Fruit fly (Drosophila melanogaster) whole organism, embryonic: ENCODE measurements around the gene Ufsp2.
A peak's percentile ranks its signal among the peaks of the same experiment; 100 is the strongest.

Source experiments
- Awh ChIP-seq: fragments of 200-800 bp; sonication (Bioruptor generic); IDR thresholded peaks from 2 replicates; pipeline ENCODE4, ENCODE4 v1.3.6; 2022; ENCODE audit warnings: missing biosample characterization, missing genetic modification characterization
- CG11696 ChIP-seq: fragments of 200-800 bp; sonication (Bioruptor generic); IDR thresholded peaks from 2 replicates; pipeline ENCODE4 v1.3.6; 2022; ENCODE audit warnings: missing biosample characterization, missing genetic modification characterization
- CG12071 ChIP-seq: fragments of 200-800 bp; sonication (Bioruptor generic); optimal IDR thresholded peaks from 3 replicates; lab custom pipeline; 2018; ENCODE audit warnings: missing biosample characterization, mild to moderate bottlenecking, missing genetic modification characterization
- CG13624 ChIP-seq: fragments of 200-800 bp; sonication (Bioruptor generic); optimal IDR thresholded peaks from 2 replicates; lab custom pipeline; 2016; ENCODE audit warnings: missing biosample characterization, missing genetic modification characterization
- CG17186 ChIP-seq: fragments of 200-800 bp; sonication (Bioruptor generic); optimal IDR thresholded peaks from 3 replicates; lab custom pipeline; 2017; ENCODE audit warnings: missing biosample characterization, missing genetic modification reagents, missing genetic modification characterization
- CG17328 ChIP-seq: fragments of 200-800 bp; sonication (Bioruptor generic); IDR thresholded peaks from 2 replicates; pipeline ENCODE4 v1.3.6; 2022; ENCODE audit warnings: missing biosample characterization, missing genetic modification characterization
- CG1792 ChIP-seq: fragments of 200-800 bp; sonication (Bioruptor generic); optimal IDR thresholded peaks from 2 replicates; lab custom pipeline; 2016; ENCODE audit warnings: missing biosample characterization, missing genetic modification characterization
- CG30403 ChIP-seq: fragments of 200-800 bp; sonication (Bioruptor generic); optimal IDR thresholded peaks from 3 replicates; lab custom pipeline; 2016; ENCODE audit warnings: missing biosample characterization, missing genetic modification characterization
- CG4328 ChIP-seq: fragments of 200-800 bp; sonication (Bioruptor generic); optimal IDR thresholded peaks from 3 replicates; lab custom pipeline; 2017; ENCODE audit warnings: missing biosample characterization, missing genetic modification reagents, missing genetic modification characterization
- CG4707 ChIP-seq: fragments of 200-800 bp; sonication (Bioruptor generic); optimal IDR thresholded peaks from 2 replicates; lab custom pipeline; 2018; ENCODE audit warnings: missing biosample characterization, mild to moderate bottlenecking, missing genetic modification characterization, moderate library complexity
- CG5245 ChIP-seq: fragments of 200-800 bp; sonication (Bioruptor generic); optimal IDR thresholded peaks from 3 replicates; lab custom pipeline; 2016; ENCODE audit warnings: missing biosample characterization, missing genetic modification characterization
- CG6254 ChIP-seq: fragments of 200-800 bp; sonication (Bioruptor generic); optimal IDR thresholded peaks from 3 replicates; lab custom pipeline; 2017; ENCODE audit warnings: mild to moderate bottlenecking, missing biosample characterization, missing genetic modification reagents, missing genetic modification characterization
- CG6689 ChIP-seq: fragments of 200-800 bp; sonication (Bioruptor generic); IDR thresholded peaks from 2 replicates; pipeline ENCODE4 v1.3.6; 2022; ENCODE audit warnings: missing biosample characterization, missing genetic modification characterization
- CG8478 ChIP-seq: fragments of >200 bp; optimal IDR thresholded peaks from 2 replicates; lab custom pipeline; 2018
- CG9727 ChIP-seq: fragments of 200-800 bp; sonication (Bioruptor generic); optimal IDR thresholded peaks from 3 replicates; lab custom pipeline; 2017; ENCODE audit warnings: missing biosample characterization, mild to moderate bottlenecking, missing genetic modification characterization
- CG9797 ChIP-seq: fragments of 200-800 bp; sonication (Bioruptor generic); optimal IDR thresholded peaks from 3 replicates; lab custom pipeline; 2018; ENCODE audit warnings: missing biosample characterization, mild to moderate bottlenecking, missing genetic modification characterization
- CG9817 ChIP-seq: fragments of 200-800 bp; sonication (Bioruptor generic); optimal IDR thresholded peaks from 2 replicates; lab custom pipeline; 2018; ENCODE audit warnings: missing biosample characterization, mild to moderate bottlenecking, missing genetic modification characterization, moderate library complexity
- Dp ChIP-seq: fragments of 200-800 bp; sonication (Bioruptor generic); optimal IDR thresholded peaks from 2 replicates; lab custom pipeline; 2018; ENCODE audit warnings: missing biosample characterization, mild to moderate bottlenecking, missing genetic modification characterization, moderate library complexity
- E2f1 ChIP-seq: fragments of 200-800 bp; sonication (Bioruptor generic); IDR thresholded peaks from 2 replicates; pipeline ENCODE4 v1.3.6; 2022; ENCODE audit warnings: missing biosample characterization, missing genetic modification characterization
- GATAe ChIP-seq: fragments of 200-800 bp; sonication (Bioruptor generic); conservative IDR thresholded peaks from 2 replicates; pipeline ENCODE4 v1.3.6; 2022; ENCODE audit warnings: missing biosample characterization, missing genetic modification characterization
- MBD-R2 ChIP-seq: fragments of 200-800 bp; sonication (Bioruptor generic); IDR thresholded peaks from 2 replicates; pipeline ENCODE4 v1.3.6; 2022; ENCODE audit warnings: missing biosample characterization, missing genetic modification characterization
- NK7.1 ChIP-seq: fragments of 200-800 bp; sonication (Bioruptor generic); optimal IDR thresholded peaks from 3 replicates; lab custom pipeline; 2016; ENCODE audit warnings: missing biosample characterization, missing genetic modification characterization
- Nf-YA ChIP-seq: fragments of 200-800 bp; sonication (Bioruptor generic); IDR thresholded peaks from 2 replicates; pipeline ENCODE4 v1.3.6; 2022; ENCODE audit warnings: missing biosample characterization, missing genetic modification characterization
- Nf-YB ChIP-seq: fragments of 200-800 bp; sonication (Bioruptor generic); optimal IDR thresholded peaks from 3 replicates; lab custom pipeline; 2019; ENCODE audit warnings: missing biosample characterization, mild to moderate bottlenecking, missing genetic modification characterization, moderate library complexity
- Nf-YC ChIP-seq: fragments of 200-800 bp; optimal IDR thresholded peaks from 3 replicates; lab custom pipeline; 2019; ENCODE audit warnings: missing biosample characterization, mild to moderate bottlenecking, missing genetic modification characterization, moderate library complexity
- Oaz ChIP-seq: fragments of 200-800 bp; sonication (Bioruptor generic); IDR thresholded peaks from 2 replicates; pipeline ENCODE4 v1.3.6; 2022; ENCODE audit warnings: missing biosample characterization, missing genetic modification characterization
- Scr ChIP-seq: fragments of 200-800 bp; sonication (Bioruptor generic); IDR thresholded peaks from 2 replicates; pipeline ENCODE4 v1.3.6; 2022; ENCODE audit warnings: missing biosample characterization, missing genetic modification characterization; ENCODE audit not compliant: partially characterized antibody
- Six4 ChIP-seq: fragments of 200-800 bp; sonication (Bioruptor generic); optimal IDR thresholded peaks from 2 replicates; lab custom pipeline; 2016; ENCODE audit warnings: missing biosample characterization, missing genetic modification characterization
- Ssrp ChIP-seq: fragments of 200-800 bp; sonication (Bioruptor generic); optimal IDR thresholded peaks from 2 replicates; lab custom pipeline; 2018; ENCODE audit warnings: missing biosample characterization, mild to moderate bottlenecking, missing genetic modification characterization, moderate library complexity
- Xrp1 ChIP-seq: fragments of 200-800 bp; sonication (Bioruptor generic); IDR thresholded peaks from 2 replicates; pipeline ENCODE4 v1.3.6; 2022; ENCODE audit warnings: missing biosample characterization, missing genetic modification characterization
- aop ChIP-seq: fragments of 200-800 bp; sonication (Bioruptor generic); IDR thresholded peaks from 2 replicates; pipeline ENCODE4 v1.3.6; 2022; ENCODE audit warnings: missing biosample characterization, missing genetic modification characterization
- bigmax ChIP-seq: fragments of 200-800 bp; sonication (Bioruptor generic); optimal IDR thresholded peaks from 2 replicates; lab custom pipeline; 2018; ENCODE audit warnings: missing biosample characterization, mild to moderate bottlenecking, missing genetic modification characterization
- cas ChIP-seq: fragments of 200-800 bp; sonication (Bioruptor generic); IDR thresholded peaks from 2 replicates; pipeline ENCODE4 v1.3.6; 2022; ENCODE audit warnings: missing biosample characterization, missing genetic modification characterization
- cg ChIP-seq: fragments of 200-800 bp; sonication (Bioruptor generic); optimal IDR thresholded peaks from 3 replicates; lab custom pipeline; 2019; ENCODE audit warnings: missing biosample characterization, mild to moderate bottlenecking, missing genetic modification characterization, moderate library complexity
- chn ChIP-seq: fragments of 200-800 bp; sonication (Bioruptor generic); optimal IDR thresholded peaks from 2 replicates; lab custom pipeline; 2016; ENCODE audit warnings: missing biosample characterization, missing genetic modification characterization
- disco-r ChIP-seq: fragments of 200-800 bp; sonication (Bioruptor generic); optimal IDR thresholded peaks from 2 replicates; lab custom pipeline; 2016; ENCODE audit warnings: missing biosample characterization, missing genetic modification characterization
- ems ChIP-seq: fragments of 200-800 bp; sonication (Bioruptor generic); optimal IDR thresholded peaks from 3 replicates; lab custom pipeline; 2016; ENCODE audit warnings: missing biosample characterization, missing genetic modification characterization
- fd102C ChIP-seq: fragments of 200-800 bp; sonication (Bioruptor generic); optimal IDR thresholded peaks from 2 replicates; lab custom pipeline; 2018; ENCODE audit warnings: missing biosample characterization, mild to moderate bottlenecking, missing genetic modification characterization, moderate library complexity
- fd64A ChIP-seq: fragments of 200-800 bp; sonication (Bioruptor generic); optimal IDR thresholded peaks from 3 replicates; lab custom pipeline; 2018; ENCODE audit warnings: missing biosample characterization, mild to moderate bottlenecking, missing genetic modification characterization
- grau ChIP-seq: fragments of 200-800 bp; optimal IDR thresholded peaks from 3 replicates; lab custom pipeline; 2019; ENCODE audit warnings: missing biosample characterization, mild to moderate bottlenecking, missing genetic modification characterization, moderate library complexity
- oc ChIP-seq: fragments of 200-800 bp; sonication (Bioruptor generic); optimal IDR thresholded peaks from 2 replicates; lab custom pipeline; 2018; ENCODE audit warnings: missing biosample characterization, mild to moderate bottlenecking, missing genetic modification characterization, moderate library complexity
- pfk ChIP-seq: fragments of 200-800 bp; sonication (Bioruptor generic); optimal IDR thresholded peaks from 2 replicates; lab custom pipeline; 2018; ENCODE audit warnings: missing biosample characterization, mild to moderate bottlenecking, missing genetic modification characterization, moderate library complexity
- pnt ChIP-seq: fragments of 200-800 bp; sonication (Bioruptor generic); optimal IDR thresholded peaks from 3 replicates; lab custom pipeline; 2016; ENCODE audit warnings: missing biosample characterization, missing genetic modification characterization
- run ChIP-seq: fragments of 200-800 bp; sonication (Bioruptor generic); optimal IDR thresholded peaks from 3 replicates; lab custom pipeline; 2018; ENCODE audit warnings: missing biosample characterization, mild to moderate bottlenecking, missing genetic modification characterization
- sd ChIP-seq: fragments of 200-800 bp; sonication (Bioruptor generic); optimal IDR thresholded peaks from 3 replicates; lab custom pipeline; 2018; ENCODE audit warnings: missing biosample characterization, mild to moderate bottlenecking, missing genetic modification characterization, moderate library complexity
- slp2 ChIP-seq: fragments of 200-800 bp; sonication (Bioruptor generic); optimal IDR thresholded peaks from 2 replicates; lab custom pipeline; 2016; ENCODE audit warnings: missing biosample characterization, missing genetic modification characterization
- sqz ChIP-seq: fragments of 200-800 bp; sonication (Bioruptor generic); optimal IDR thresholded peaks from 3 replicates; lab custom pipeline; 2018; ENCODE audit warnings: missing biosample characterization, mild to moderate bottlenecking, missing genetic modification characterization
- tio ChIP-seq: fragments of 200-800 bp; sonication (Bioruptor generic); optimal IDR thresholded peaks from 2 replicates; lab custom pipeline; 2017; ENCODE audit warnings: missing biosample characterization, missing genetic modification characterization, inconsistent platforms
- tna ChIP-seq: fragments of 200-800 bp; sonication (Bioruptor generic); IDR thresholded peaks from 2 replicates; pipeline ENCODE4 v1.3.6; 2022; ENCODE audit warnings: missing biosample characterization, missing genetic modification characterization; ENCODE audit not compliant: partially characterized antibody
- tx ChIP-seq: fragments of 200-800 bp; sonication (Bioruptor generic); optimal IDR thresholded peaks from 2 replicates; lab custom pipeline; 2016; ENCODE audit warnings: missing biosample characterization, missing genetic modification characterization
- wor ChIP-seq: fragments of 200-800 bp; sonication (Bioruptor generic); IDR thresholded peaks from 2 replicates; pipeline ENCODE4 v1.3.6; 2022; ENCODE audit warnings: missing biosample characterization, missing genetic modification characterization

Gene Ufsp2

dm6 chr3L:15588514-15589138 lies 12.3 kb downstream of the Ufsp2 start, which contains the start of gene RhoGAP71E (continued):
- TF ChIP-seq CG6689 (GFP tag; lab: Robert Waterston, UW) (no peak), CG6254 (GFP tag; lab: Kevin White, UChicago) (no peak), tio (GFP tag; lab: Kevin White, UChicago) (no peak), Xrp1 (GFP tag; lab: Robert Waterston, UW) (peak; percentile 46; the same call in 1 of the 2 replicates), Dp (GFP tag; lab: Kevin White, UChicago) (peak; percentile 11), wor (GFP tag; lab: Robert Waterston, UW) (no peak), CG9817 (tag; lab: Kevin White, UChicago) (peak; percentile 32), CG17328 (GFP tag; lab: Robert Waterston, UW) (peak; percentile 46; the same call in 1 of the 2 replicates), cas (peak; percentile 51; the same call in 1 of the 2 replicates), GATAe (no peak), bigmax (GFP tag; lab: Kevin White, UChicago) (peak; percentile 24), Nf-YC (tag; lab: Kevin White, UChicago) (peak; percentile 57), Ssrp (tag; lab: Kevin White, UChicago) (no peak), CG1792 (GFP tag; lab: Kevin White, UChicago) (no peak), tna (GFP tag; lab: Robert Waterston, UW) (no peak), disco-r (GFP tag; lab: Kevin White, UChicago) (no peak), sqz (GFP tag; lab: Kevin White, UChicago) (no peak), run (peak; percentile 25), sd (tag; lab: Kevin White, UChicago) (no peak), NK7.1 (GFP tag; lab: Kevin White, UChicago) (no peak), ems (GFP tag; lab: Kevin White, UChicago) (no peak), fd64A (GFP tag; lab: Kevin White, UChicago) (peak; percentile 10), pnt (GFP tag; lab: Kevin White, UChicago) (no peak), CG11696 (GFP tag; lab: Robert Waterston, UW) (peak; percentile 36; the same call in 1 of the 2 replicates), CG13624 (peak; percentile 37), CG9797 (GFP tag; lab: Kevin White, UChicago) (peak; percentile 87), fd102C (GFP tag; lab: Kevin White, UChicago) (no peak), CG4707 (GFP tag; lab: Kevin White, UChicago) (peak; percentile 51), grau (tag; lab: Kevin White, UChicago) (peak; percentile 63), Awh (GFP tag; lab: Robert Waterston, UW) (peak; percentile 62), CG17186 (GFP tag; lab: Kevin White, UChicago) (no peak), CG30403 (GFP tag; lab: Kevin White, UChicago) (no peak), tx (GFP tag; lab: Kevin White, UChicago) (no peak), CG5245 (GFP tag; lab: Kevin White, UChicago) (no peak), chn (no peak), Nf-YB (peak; percentile 21), cg (no peak), E2f1 (GFP tag; lab: Robert Waterston, UW) (no peak), CG4328 (GFP tag; lab: Kevin White, UChicago) (no peak), Scr (peak; percentile 40; the same call in 1 of the 2 replicates), pfk (GFP tag; lab: Kevin White, UChicago) (peak; percentile 26), MBD-R2 (GFP tag; lab: Robert Waterston, UW) (peak; percentile 44; the same call in 1 of the 2 replicates), Six4 (no peak), Oaz (GFP tag; lab: Robert Waterston, UW) (0 out of 2 replicates have a peak, but pooled peaks have one; percentile 32), oc (peak; percentile 34), CG9727 (GFP tag; lab: Kevin White, UChicago) (peak; percentile 37), CG12071 (peak; percentile 21), slp2 (no peak), Nf-YA (0 out of 2 replicates have a peak, but pooled peaks have one; percentile 30), CG8478 (lab: Kevin White, UChicago) (no peak), aop (GFP tag; lab: Robert Waterston, UW) (no peak)
